Worm (Caenorhabditis elegans): ENCODE measurements around the gene rig-1.

rig-1 gene

DNA sequence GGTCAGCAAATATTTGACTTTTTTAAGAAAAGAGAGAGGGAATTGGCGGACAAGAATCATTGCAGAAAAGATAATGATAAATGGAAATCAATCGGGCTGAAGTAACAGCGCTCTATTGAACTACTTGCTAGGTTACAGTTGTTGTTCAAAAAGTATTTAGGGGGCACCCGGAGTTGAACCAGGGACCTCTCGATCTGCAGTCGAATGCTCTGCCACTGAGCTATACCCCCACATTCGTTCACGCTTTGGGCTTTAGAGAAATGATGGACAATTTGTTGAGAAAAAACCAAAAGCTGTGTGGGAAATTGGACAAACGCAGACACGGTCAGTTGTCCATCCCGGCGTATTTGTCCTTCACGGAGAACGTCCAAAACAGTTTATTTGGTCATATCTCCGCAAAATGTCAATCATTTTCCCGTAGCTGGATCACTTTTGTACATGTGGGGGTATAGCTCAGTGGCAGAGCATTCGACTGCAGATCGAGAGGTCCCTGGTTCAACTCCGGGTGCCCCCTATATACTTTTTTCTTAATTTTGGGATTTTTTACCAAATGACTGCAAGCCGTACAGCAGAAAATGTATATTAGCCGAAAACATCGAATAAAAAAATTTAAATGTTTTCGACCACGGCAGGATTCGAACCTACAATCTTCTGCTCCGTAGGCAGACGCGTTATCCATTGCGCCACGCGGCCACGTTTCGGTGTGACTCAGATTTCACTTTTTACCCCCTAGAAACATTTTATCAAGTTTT lies 36.4 kb upstream of the rig-1 start (continued):
- TF ChIP-seq mdt-29 (GFP tag; IDR thresholded peaks at IDR 0.05): 0 out of 2 replicates have a peak, but pooled peaks have one; percentile 36
- TF ChIP-seq lsy-2 (tag; optimal IDR thresholded peaks at IDR 0.05): peak in 1 of 2 experiments; percentile 38
- TF ChIP-seq ztf-7 (tag; optimal IDR thresholded peaks at IDR 0.05): peak; percentile 15
- TF ChIP-seq nhr-10 (tag; optimal IDR thresholded peaks at IDR 0.05): peak; percentile 21
- no peak for TF ChIP-seq skn-1 (tag; optimal IDR thresholded peaks at IDR 0.05)
- TF ChIP-seq tag-97 (GFP tag; IDR thresholded peaks at IDR 0.05): no peak
- TF ChIP-seq lir-3 (tag; optimal IDR thresholded peaks at IDR 0.05): peak; percentile 55
- no peak for TF ChIP-seq Y75B8A.6 (GFP tag; IDR thresholded peaks at IDR 0.05)
- TF ChIP-seq mxl-2 (GFP tag; conservative IDR thresholded peaks at IDR 0.05): 0 out of 2 replicates have a peak, but pooled peaks have one; percentile 7
- TF ChIP-seq Y5F2A.4 (GFP tag; optimal IDR thresholded peaks at IDR 0.05): no peak
- TF ChIP-seq mdl-1 (tag; optimal IDR thresholded peaks at IDR 0.05): no peak
- TF ChIP-seq ceh-28 (tag; optimal IDR thresholded peaks at IDR 0.05): no peak
- TF ChIP-seq php-3 (GFP tag; IDR thresholded peaks at IDR 0.05): 0 out of 2 replicates have a peak, but pooled peaks have one; percentile 35
- no peak for TF ChIP-seq madf-5 (GFP tag; IDR thresholded peaks at IDR 0.05)
- 0 out of 2 replicates have a peak, but pooled peaks have one; percentile 57 for TF ChIP-seq F26F4.8 (GFP tag; conservative IDR thresholded peaks at IDR 0.05)
- TF ChIP-seq ceh-62 (tag; optimal IDR thresholded peaks at IDR 0.05): no peak
- peak; percentile 45 for TF ChIP-seq F10B5.3 (tag; optimal IDR thresholded peaks at IDR 0.05)
- no peak for TF ChIP-seq mep-1 (tag; optimal IDR thresholded peaks at IDR 0.05)
- TF ChIP-seq ceh-32 (tag; optimal IDR thresholded peaks at IDR 0.05; ENCODE audit: poor library complexity): no peak
- no peak for TF ChIP-seq set-16 (GFP tag; IDR thresholded peaks at IDR 0.05)
- no peak for TF ChIP-seq daf-8 (GFP tag; IDR thresholded peaks at IDR 0.05)
- TF ChIP-seq snpc-4 (tag; optimal IDR thresholded peaks at IDR 0.05): no peak
- TF ChIP-seq pqm-1 (tag; optimal IDR thresholded peaks at IDR 0.05): no peak
- no peak for TF ChIP-seq unc-62 (GFP tag; optimal IDR thresholded peaks at IDR 0.05 in 1 of 2)
- no peak for TF ChIP-seq unc-62 (tag; optimal IDR thresholded peaks at IDR 0.05)
- peak; percentile 61 for TF ChIP-seq mxl-3 (GFP tag; optimal IDR thresholded peaks at IDR 0.05)
- TF ChIP-seq attf-4 (tag; optimal IDR thresholded peaks at IDR 0.05): no peak
- peak; percentile 87 for TF ChIP-seq Y105C5A.15 (GFP tag; IDR thresholded peaks at IDR 0.05)
- TF ChIP-seq nhr-102 (tag; optimal IDR thresholded peaks at IDR 0.05): peak; percentile 55
- TF ChIP-seq spr-3 (GFP tag; optimal IDR thresholded peaks at IDR 0.05): peak; percentile 22
- peak; percentile 70; the same call in 1 of the 2 replicates for TF ChIP-seq zfp-3 (GFP tag; conservative IDR thresholded peaks at IDR 0.05)
- TF ChIP-seq lin-15B (tag; optimal IDR thresholded peaks at IDR 0.05): no peak
- peak; percentile 84 for TF ChIP-seq snpc-1.2 (GFP tag; IDR thresholded peaks at IDR 0.05)
- no peak for TF ChIP-seq aly-2 (tag; optimal IDR thresholded peaks at IDR 0.05)
- TF ChIP-seq arid-1 (GFP tag; conservative IDR thresholded peaks at IDR 0.05): peak; percentile 71
- TF ChIP-seq nhr-111 (GFP tag; optimal IDR thresholded peaks at IDR 0.05): no peak
- TF ChIP-seq jun-1 (tag; optimal IDR thresholded peaks at IDR 0.05): no peak
- TF ChIP-seq nhr-77 (tag; optimal IDR thresholded peaks at IDR 0.05): peak; percentile 14
- peak; percentile 73 for TF ChIP-seq spr-1 (tag; optimal IDR thresholded peaks at IDR 0.05)
- TF ChIP-seq nhr-28 (tag; optimal IDR thresholded peaks at IDR 0.05): peak; percentile 20
- no peak for TF ChIP-seq daf-12 (tag; optimal IDR thresholded peaks at IDR 0.05)
- TF ChIP-seq dve-1 (tag; optimal IDR thresholded peaks at IDR 0.05; ENCODE audit: insufficient read depth): peak; percentile 64

DNA sequence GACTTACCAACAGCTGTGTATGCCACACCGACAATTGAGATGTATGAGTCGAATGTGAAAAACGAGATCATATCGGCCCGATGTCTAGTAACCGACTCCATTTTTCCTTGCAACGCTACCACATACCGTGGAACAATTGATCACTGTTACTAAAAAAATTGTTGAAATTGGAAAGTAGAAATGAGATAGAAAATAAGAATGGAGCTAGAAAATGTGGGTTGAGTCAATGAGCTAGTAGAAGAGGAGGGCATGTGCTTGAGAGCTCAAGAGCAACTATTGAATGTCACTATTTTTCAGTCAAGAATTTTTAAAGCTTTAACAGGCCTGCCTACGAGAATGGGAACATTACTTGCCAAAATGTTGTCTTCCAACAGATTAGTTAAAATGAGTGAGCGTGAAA lies 35.3 kb upstream of the rig-1 start, which contains the start of gene K01A12.3:
Gene K01A12.3, minus strand, starts transcription at position 101 of the 400 bp plus-strand sequence.
- no peak for TF ChIP-seq dpl-1 (GFP tag; optimal IDR thresholded peaks at IDR 0.05)
- TF ChIP-seq php-3 (GFP tag; IDR thresholded peaks at IDR 0.05): no peak
- peak in 1 of 2 experiments; percentile 12 for TF ChIP-seq unc-62 (GFP tag; optimal IDR thresholded peaks at IDR 0.05 in 1 of 2)
- no peak for TF ChIP-seq unc-62 (tag; optimal IDR thresholded peaks at IDR 0.05)
- TF ChIP-seq ceh-62 (tag; optimal IDR thresholded peaks at IDR 0.05): no peak
